Fruit fly (Drosophila melanogaster) whole organism, embryonic: ENCODE measurements around the gene CG13894.

ENCODE experiments used
- B-H2 ChIP-seq: fragments of 200-800 bp; sonication (Bioruptor generic); optimal IDR thresholded peaks from 2 replicates; lab custom pipeline; 2018; ENCODE audit warnings: missing biosample characterization, mild to moderate bottlenecking, missing genetic modification characterization
- CG10147 ChIP-seq: fragments of 200-800 bp; sonication (Bioruptor generic); optimal IDR thresholded peaks from 2 replicates; lab custom pipeline; 2019; ENCODE audit warnings: missing biosample characterization, mild to moderate bottlenecking, missing genetic modification characterization, moderate library complexity
- CG31441 ChIP-seq: fragments of 200-800 bp; sonication (Bioruptor generic); IDR thresholded peaks from 2 replicates; pipeline ENCODE4 v1.3.6; 2022; ENCODE audit warnings: missing biosample characterization, missing genetic modification characterization
- CG4360 ChIP-seq: fragments of 200-800 bp; sonication (Bioruptor generic); IDR thresholded peaks from 2 replicates; pipeline ENCODE4 v1.3.6; 2022; ENCODE audit warnings: missing biosample characterization, missing genetic modification characterization
- CkIIα-i1 ChIP-seq: fragments of 200-800 bp; sonication (Bioruptor generic); IDR thresholded peaks from 2 replicates; pipeline ENCODE4 v1.3.6; 2022; ENCODE audit warnings: missing biosample characterization, missing genetic modification characterization
- Dll ChIP-seq: fragments of 200-800 bp; sonication (Bioruptor generic); IDR thresholded peaks from 4 replicates; pipeline ENCODE4 v1.3.6; 2022; ENCODE audit warnings: missing biosample characterization, missing genetic modification characterization; ENCODE audit not compliant: partially characterized antibody
- Mad ChIP-seq: fragments of 200-800 bp; sonication (Bioruptor generic); optimal IDR thresholded peaks from 2 replicates; lab custom pipeline; 2016; ENCODE audit warnings: missing biosample characterization, missing genetic modification characterization
- YL-1 ChIP-seq: fragments of 200-800 bp; sonication (Bioruptor generic); optimal IDR thresholded peaks from 3 replicates; lab custom pipeline; 2017; ENCODE audit warnings: missing biosample characterization, mild to moderate bottlenecking, missing genetic modification characterization
- crc ChIP-seq: fragments of 200-800 bp; sonication (Bioruptor generic); optimal IDR thresholded peaks from 2 replicates; lab custom pipeline; 2016; ENCODE audit warnings: missing biosample characterization, missing genetic modification characterization
- nau ChIP-seq: fragments of 200-800 bp; sonication (Bioruptor generic); optimal IDR thresholded peaks from 3 replicates; lab custom pipeline; 2017; ENCODE audit warnings: missing biosample characterization, mild to moderate bottlenecking, missing genetic modification characterization, missing genetic modification reagents
- nerfin-2 ChIP-seq: fragments of 200-800 bp; sonication (Bioruptor generic); IDR thresholded peaks from 2 replicates; pipeline ENCODE4 v1.3.6; 2022; ENCODE audit warnings: missing biosample characterization, missing genetic modification characterization; ENCODE audit not compliant: partially characterized antibody

- TF ChIP-seq CG31441 (GFP tag; lab: Robert Waterston, UW) (peak; percentile 83), CG4360 (GFP tag; lab: Robert Waterston, UW) (no peak), B-H2 (peak; percentile 75), crc (GFP tag; lab: Kevin White, UChicago) (peak; percentile 66), CG10147 (GFP tag; lab: Kevin White, UChicago) (peak; percentile 37), Mad (GFP tag; lab: Kevin White, UChicago) (peak; percentile 89), nerfin-2 (GFP tag; lab: Robert Waterston, UW) (peak; percentile 45; the same call in 1 of the 2 replicates), Dll (GFP tag; lab: Robert Waterston, UW) (peak; percentile 91), CkIIα-i1 (GFP tag; lab: Robert Waterston, UW) (peak; percentile 36; the same call in 1 of the 2 replicates), YL-1 (GFP tag; lab: Kevin White, UChicago) (peak; percentile 29), nau (peak; percentile 42)
These were observed 13.1 kb upstream of the CG13894 start, which contains the start of gene CG13896 for dm6 chr3L:711839-712553.
